Fruit fly (Drosophila melanogaster) whole organism, adult: ENCODE measurements around the gene CG31635.

Experiments used
- CG12768 ChIP-seq: fragments of 200-800 bp; sonication (Bioruptor generic); optimal IDR thresholded peaks from 2 replicates; lab custom pipeline; 2017; ENCODE audit warnings: missing biosample characterization, missing genetic modification characterization, mild to moderate bottlenecking, moderate library complexity, missing genetic modification reagents
- CG7101 ChIP-seq: fragments of 200-800 bp; sonication (Bioruptor generic); optimal IDR thresholded peaks from 2 replicates; lab custom pipeline; 2018; ENCODE audit warnings: missing biosample characterization, mild to moderate bottlenecking, missing genetic modification characterization, moderate library complexity
- kay ChIP-seq: fragments of 200-800 bp; sonication (Bioruptor generic); peaks from one replicate; lab custom pipeline; 2016; ENCODE audit warnings: missing biosample characterization, missing genetic modification characterization, borderline replicate concordance
- ovo ChIP-seq: fragments of 200-800 bp; sonication (Bioruptor generic); optimal IDR thresholded peaks from 2 replicates; lab custom pipeline; 2016; ENCODE audit warnings: missing biosample characterization, missing genetic modification characterization
- toe ChIP-seq: fragments of 200-800 bp; sonication (Bioruptor generic); optimal IDR thresholded peaks from 2 replicates; lab custom pipeline; 2016; ENCODE audit warnings: missing biosample characterization, missing genetic modification characterization

dm6 chr2L:6610683-6611373 is 38.1 kb downstream of the CG31635 start, which contains the start of gene CG11050:
- peak; percentile 10 for TF ChIP-seq toe (GFP tag; lab: Kevin White, UChicago)
- no peak for TF ChIP-seq CG12768 (GFP tag; lab: Kevin White, UChicago)
- peak; percentile 100 for TF ChIP-seq kay (GFP tag; lab: Kevin White, UChicago)
- TF ChIP-seq ovo (GFP tag; lab: Kevin White, UChicago): peak; percentile 63
- TF ChIP-seq CG7101: peak; percentile 50
